Worm (Caenorhabditis elegans) whole organism, L4 larva: ENCODE results near the gene lin-36.
A peak's percentile ranks its signal among the peaks of the same experiment; 100 is the strongest.

Experiments used
- Y48G9A.11 ChIP-seq: fragments of 200-800 bp; sonication (Bioruptor generic); IDR thresholded peaks from 2 replicates; pipeline ENCODE4 v1.3.6; 2022; ENCODE audit warnings: missing genetic modification reagents, missing genetic modification characterization, missing compliant biosample characterization
- Y5F2A.4 ChIP-seq: fragments of 200-800 bp; sonication (Bioruptor generic); optimal IDR thresholded peaks from 2 replicates; lab custom pipeline; 2018; ENCODE audit warnings: mild to moderate bottlenecking, missing genetic modification characterization, missing compliant biosample characterization
- Y75B8A.6 ChIP-seq: fragments of 200-800 bp; sonication (Bioruptor generic); IDR thresholded peaks from 2 replicates; pipeline ENCODE4 v1.3.6; 2022; ENCODE audit warnings: missing genetic modification reagents, missing genetic modification characterization, missing compliant biosample characterization
- ZK546.5 ChIP-seq, 2 experiments: sonication (generic microtip); optimal IDR thresholded peaks; 2 replicates each; lab custom pipeline; 2017; ENCODE audit warnings: missing biosample characterization in 2 of 2, missing genetic modification characterization in 2 of 2
- aha-1 ChIP-seq: fragments of 150-350 bp; peaks from one replicate; lab custom pipeline; 2014; ENCODE audit warnings: missing biosample characterization, missing genetic modification characterization
- arid-1 ChIP-seq: fragments of 200-800 bp; sonication (Bioruptor generic); conservative IDR thresholded peaks from 2 replicates; pipeline ENCODE4 v1.3.6; 2022; ENCODE audit warnings: missing genetic modification reagents, missing genetic modification characterization, missing compliant biosample characterization
- ceh-28 ChIP-seq: fragments of 150-350 bp; optimal IDR thresholded peaks from 2 replicates; lab custom pipeline; 2014; ENCODE audit warnings: missing biosample characterization, missing genetic modification reagents, missing genetic modification characterization
- ceh-32 ChIP-seq: sonication (generic microtip); optimal IDR thresholded peaks from 2 replicates; lab custom pipeline; 2016; ENCODE audit warnings: mild to moderate bottlenecking, missing genetic modification characterization, missing compliant biosample characterization; ENCODE audit not compliant: poor library complexity
- ceh-82 ChIP-seq: sonication (generic microtip); optimal IDR thresholded peaks from 2 replicates; lab custom pipeline; 2017; ENCODE audit warnings: missing biosample characterization, missing genetic modification characterization
- cey-2 ChIP-seq: sonication (generic microtip); optimal IDR thresholded peaks from 3 replicates; lab custom pipeline; 2017; ENCODE audit warnings: missing genetic modification characterization, mild to moderate bottlenecking, missing compliant biosample characterization, antibody characterized with exemption, borderline replicate concordance; ENCODE audit not compliant: insufficient read depth
- daf-16 ChIP-seq, 3 experiments: sonication (generic microtip); optimal IDR thresholded peaks; 2 replicates each; lab custom pipeline; 2016 to 2017; ENCODE audit warnings: missing genetic modification characterization in 3 of 3, missing genetic modification reagents in 3 of 3, mild to moderate bottlenecking in 2 of 3, missing compliant biosample characterization in 2 of 3, missing biosample characterization in 1 of 3, moderate library complexity in 1 of 3
- dmd-6 ChIP-seq: fragments of 200-800 bp; sonication (Bioruptor generic); IDR thresholded peaks from 2 replicates; pipeline ENCODE4 v1.3.6; 2022; ENCODE audit warnings: missing genetic modification reagents, missing genetic modification characterization, missing compliant biosample characterization
- dmd-8 ChIP-seq: fragments of 200-800 bp; sonication (Bioruptor generic); IDR thresholded peaks from 2 replicates; pipeline ENCODE4 v1.3.6; 2022; ENCODE audit warnings: missing genetic modification characterization, missing compliant biosample characterization
- dmd-9 ChIP-seq: fragments of 200-800 bp; sonication (Bioruptor generic); IDR thresholded peaks from 2 replicates; pipeline ENCODE4 v1.3.6; 2022; ENCODE audit warnings: missing genetic modification reagents, missing genetic modification characterization, missing compliant biosample characterization
- egl-27 ChIP-seq: sonication (generic microtip); optimal IDR thresholded peaks from 3 replicates; lab custom pipeline; 2017; ENCODE audit warnings: missing biosample characterization, missing genetic modification reagents, missing genetic modification characterization
- egl-43 ChIP-seq: fragments of 200-800 bp; sonication (Bioruptor generic); IDR thresholded peaks from 2 replicates; pipeline ENCODE4 v1.3.6; 2022; ENCODE audit warnings: missing genetic modification reagents, missing genetic modification characterization, missing compliant biosample characterization
- fkh-10 ChIP-seq: fragments of 150-350 bp; optimal IDR thresholded peaks from 2 replicates; lab custom pipeline; 2014; ENCODE audit warnings: missing biosample characterization, missing genetic modification reagents, missing genetic modification characterization
- hif-1 ChIP-seq, 2 experiments: sonication (generic microtip); optimal IDR thresholded peaks; 2 replicates each; lab custom pipeline; 2016 to 2017; ENCODE audit warnings: missing compliant biosample characterization in 2 of 2, missing genetic modification characterization in 2 of 2, missing genetic modification reagents in 2 of 2, missing genotype in 2 of 2, mild to moderate bottlenecking in 1 of 2
- hlh-30 ChIP-seq: sonication (generic microtip); optimal IDR thresholded peaks from 2 replicates; lab custom pipeline; 2017; ENCODE audit warnings: antibody characterized with exemption, mild to moderate bottlenecking, missing genetic modification characterization, missing compliant biosample characterization; ENCODE audit not compliant: insufficient read depth
- jun-1 ChIP-seq: fragments of 150-350 bp; optimal IDR thresholded peaks from 2 replicates; lab custom pipeline; 2014; ENCODE audit warnings: missing biosample characterization, missing genetic modification reagents, missing genetic modification characterization
- lin-15B ChIP-seq: fragments of 150-350 bp; sonication (generic microtip); optimal IDR thresholded peaks from 3 replicates; lab custom pipeline; 2014; ENCODE audit warnings: missing biosample characterization, missing genetic modification characterization
- lir-3 ChIP-seq: sonication (generic microtip); optimal IDR thresholded peaks from 2 replicates; lab custom pipeline; 2016; ENCODE audit warnings: mild to moderate bottlenecking, missing genetic modification characterization, missing compliant biosample characterization
- lsy-2 ChIP-seq, 2 experiments: fragments of 150-350 bp in 1 of 2; sonication (generic microtip) in 1 of 2; optimal IDR thresholded peaks; 2 replicates each; lab custom pipeline; 2014 to 2017; ENCODE audit warnings: missing biosample characterization in 2 of 2, missing genetic modification characterization in 2 of 2
- mes-2 ChIP-seq: sonication (generic microtip); optimal IDR thresholded peaks from 2 replicates; lab custom pipeline; 2016; ENCODE audit warnings: missing genotype, mild to moderate bottlenecking, missing genetic modification characterization, missing compliant biosample characterization; ENCODE audit not compliant: poor library complexity, severe bottlenecking
- mxl-2 ChIP-seq: fragments of 200-800 bp; sonication (Bioruptor generic); conservative IDR thresholded peaks from 2 replicates; pipeline ENCODE4 v1.3.6; 2022; ENCODE audit warnings: missing genetic modification reagents, missing genetic modification characterization, missing compliant biosample characterization
- mxl-3 ChIP-seq: fragments of 200-800 bp; sonication (Bioruptor generic); optimal IDR thresholded peaks from 2 replicates; lab custom pipeline; 2018; ENCODE audit warnings: mild to moderate bottlenecking, missing genetic modification characterization, missing compliant biosample characterization
- nhr-28 ChIP-seq: fragments of 150-350 bp; optimal IDR thresholded peaks from 2 replicates; lab custom pipeline; 2014; ENCODE audit warnings: missing biosample characterization, missing genetic modification characterization
- nhr-42 ChIP-seq: fragments of 200-800 bp; sonication (Bioruptor generic); IDR thresholded peaks from 2 replicates; pipeline ENCODE4 v1.3.6; 2022; ENCODE audit warnings: missing genetic modification characterization, missing compliant biosample characterization
- nhr-76 ChIP-seq: fragments of 150-350 bp; optimal IDR thresholded peaks from 2 replicates; lab custom pipeline; 2014; ENCODE audit warnings: missing biosample characterization, missing genetic modification characterization
- nhr-77 ChIP-seq: fragments of 150-350 bp; optimal IDR thresholded peaks from 2 replicates; lab custom pipeline; 2014; ENCODE audit warnings: missing biosample characterization, missing genetic modification characterization
- php-3 ChIP-seq: fragments of 200-800 bp; sonication (Bioruptor generic); IDR thresholded peaks from 2 replicates; pipeline ENCODE4 v1.3.6; 2022; ENCODE audit warnings: missing genetic modification reagents, missing genetic modification characterization, missing compliant biosample characterization
- pqm-1 ChIP-seq: sonication (generic microtip); optimal IDR thresholded peaks from 2 replicates; lab custom pipeline; 2017; ENCODE audit warnings: missing biosample characterization, missing genetic modification characterization
- rbr-2 ChIP-seq: sonication (generic microtip); optimal IDR thresholded peaks from 2 replicates; lab custom pipeline; 2016; ENCODE audit warnings: missing genotype, missing genetic modification characterization, missing compliant biosample characterization
- snpc-1.2 ChIP-seq: fragments of 200-800 bp; sonication (Bioruptor generic); IDR thresholded peaks from 2 replicates; pipeline ENCODE4 v1.3.6; 2022; ENCODE audit warnings: missing genetic modification reagents, missing genetic modification characterization, missing compliant biosample characterization
- spr-3 ChIP-seq: fragments of 200-800 bp; sonication (Bioruptor generic); optimal IDR thresholded peaks from 2 replicates; lab custom pipeline; 2018; ENCODE audit warnings: mild to moderate bottlenecking, missing genetic modification characterization, missing compliant biosample characterization
- zag-1 ChIP-seq: fragments of 150-350 bp; optimal IDR thresholded peaks from 2 replicates; lab custom pipeline; 2014; ENCODE audit warnings: missing biosample characterization, missing genetic modification characterization
- zfp-2 ChIP-seq: sonication (generic microtip); optimal IDR thresholded peaks from 2 replicates; lab custom pipeline; 2016; ENCODE audit warnings: mild to moderate bottlenecking, missing genetic modification characterization, missing compliant biosample characterization
- zip-2 ChIP-seq: fragments of 150-350 bp; optimal IDR thresholded peaks from 2 replicates; lab custom pipeline; 2014; ENCODE audit warnings: missing biosample characterization, missing genetic modification characterization

The lin-36 gene

ce11 chrIII:8036497-8036896, 15.8 kb upstream of the lin-36 start:
- TF ChIP-seq nhr-28 (tag; lab: Kevin White, UChicago) = peak; percentile 1
- TF ChIP-seq nhr-76 = no peak

ce11 chrIII:8036050-8036449, 15.4 kb upstream of the lin-36 start:
- no peak for TF ChIP-seq lir-3 (tag; lab: Kevin White, UChicago)
- no peak for TF ChIP-seq daf-16 (GFP tag; optimal IDR thresholded peaks at IDR 0.05; lab: Kevin White, UChicago)
- no peak for TF ChIP-seq daf-16 (tag; optimal IDR thresholded peaks at IDR 0.05; lab: Kevin White, UChicago)
- TF ChIP-seq rbr-2 (tag; lab: Kevin White, UChicago) = no peak
- TF ChIP-seq ceh-32 (tag; lab: Kevin White, UChicago) = no peak
- no peak for TF ChIP-seq dmd-8 (GFP tag; lab: Robert Waterston, UW)
- no peak for TF ChIP-seq mes-2
- no peak for TF ChIP-seq egl-27 (tag; lab: Kevin White, UChicago)
- TF ChIP-seq Y75B8A.6 = no peak
- no peak for TF ChIP-seq arid-1 (GFP tag; lab: Robert Waterston, UW)
- TF ChIP-seq zfp-2 (tag; lab: Kevin White, UChicago) = no peak
- no peak for TF ChIP-seq cey-2 (tag; lab: Kevin White, UChicago)
- TF ChIP-seq snpc-1.2 (GFP tag; lab: Robert Waterston, UW) = no peak
- no peak for TF ChIP-seq egl-43 (GFP tag; lab: Robert Waterston, UW)
- no peak for TF ChIP-seq aha-1 (tag; lab: Kevin White, UChicago)
- no peak for TF ChIP-seq Y48G9A.11
- no peak for TF ChIP-seq mxl-3 (GFP tag; lab: Kevin White, UChicago)
- no peak for TF ChIP-seq pqm-1 (tag; lab: Kevin White, UChicago)
- TF ChIP-seq php-3 (GFP tag; lab: Robert Waterston, UW) = no peak
- no peak for TF ChIP-seq nhr-76

- no peak for TF ChIP-seq ceh-28 (tag; lab: Kevin White, UChicago)
- no peak for TF ChIP-seq hif-1 (tag; optimal IDR thresholded peaks at IDR 0.05; lab: Kevin White, UChicago)
- no peak for TF ChIP-seq zip-2 (tag; lab: Kevin White, UChicago)
- no peak for TF ChIP-seq hlh-30 (tag; lab: Kevin White, UChicago)
- no peak for TF ChIP-seq Y48G9A.11
- no peak for TF ChIP-seq nhr-42
- TF ChIP-seq fkh-10 = no peak
- TF ChIP-seq dmd-6 (GFP tag; lab: Robert Waterston, UW) = no peak
- no peak for TF ChIP-seq nhr-76
- TF ChIP-seq nhr-77 (tag; lab: Kevin White, UChicago) = no peak
- TF ChIP-seq zag-1 (tag; lab: Kevin White, UChicago) = no peak
- TF ChIP-seq spr-3 (GFP tag; lab: Kevin White, UChicago) = no peak
- TF ChIP-seq jun-1 (tag; lab: Kevin White, UChicago) = no peak
- TF ChIP-seq dmd-9 (GFP tag; lab: Robert Waterston, UW) = no peak
- TF ChIP-seq ZK546.5 (tag; optimal IDR thresholded peaks at IDR 0.05; lab: Kevin White, UChicago) = no peak
- no peak for TF ChIP-seq ceh-82 (tag; lab: Kevin White, UChicago)
- no peak for TF ChIP-seq Y5F2A.4
- TF ChIP-seq mxl-2 (GFP tag; lab: Robert Waterston, UW) = no peak
- TF ChIP-seq arid-1 (GFP tag; lab: Robert Waterston, UW) = no peak
These were observed 12.9 kb upstream of the lin-36 start, which contains the start of gene F44B9.10 for ce11 chrIII:8033534-8033933. Gene F44B9.10 (minus strand): TSS chrIII:8033634.

- TF ChIP-seq lsy-2 (tag; optimal IDR thresholded peaks at IDR 0.05; lab: Kevin White, UChicago) (no peak), dmd-9 (GFP tag; lab: Robert Waterston, UW) (no peak), dmd-6 (GFP tag; lab: Robert Waterston, UW) (no peak), lin-15B (tag; lab: Kevin White, UChicago) (no peak)
These were observed 10.3 kb upstream of the lin-36 start, which contains the start of gene F44B9.9 for ce11 chrIII:8030963-8031362. Gene F44B9.9 (minus strand): TSS chrIII:8031063.
